Worm (Caenorhabditis elegans) whole organism, L4 larva: ENCODE data around the gene nas-31.
A peak's percentile ranks its signal among the peaks of the same experiment; 100 is the strongest.

Experiments
- D1046.2 ChIP-seq: fragments of 200-800 bp; sonication (Bioruptor generic); IDR thresholded peaks from 2 replicates; pipeline ENCODE4 v1.3.6; 2022; ENCODE audit warnings: missing genetic modification characterization, missing compliant biosample characterization
- F10B5.3 ChIP-seq: sonication (generic microtip); optimal IDR thresholded peaks from 2 replicates; lab custom pipeline; 2016; ENCODE audit warnings: mild to moderate bottlenecking, missing genetic modification characterization, missing compliant biosample characterization
- F26F4.8 ChIP-seq: fragments of 200-800 bp; sonication (Bioruptor generic); conservative IDR thresholded peaks from 2 replicates; pipeline ENCODE4 v1.3.6; 2022; ENCODE audit warnings: missing genetic modification characterization, missing compliant biosample characterization
- R02D3.7 ChIP-seq: fragments of 150-350 bp; sonication (generic microtip); optimal IDR thresholded peaks from 3 replicates; lab custom pipeline; 2014; ENCODE audit warnings: missing biosample characterization, missing genetic modification characterization
- T20F7.1 ChIP-seq: fragments of 200-800 bp; sonication (Bioruptor generic); optimal IDR thresholded peaks from 2 replicates; lab custom pipeline; 2018; ENCODE audit warnings: mild to moderate bottlenecking, missing genetic modification characterization, missing compliant biosample characterization
- T26A8.4 ChIP-seq: fragments of 200-800 bp; sonication (Bioruptor generic); IDR thresholded peaks from 2 replicates; pipeline ENCODE4 v1.3.6; 2022; ENCODE audit warnings: missing genetic modification characterization, missing compliant biosample characterization
- Y105C5A.15 ChIP-seq: fragments of 200-800 bp; sonication (Bioruptor generic); IDR thresholded peaks from 2 replicates; pipeline ENCODE4 v1.3.6; 2022; ENCODE audit warnings: missing genetic modification characterization, missing compliant biosample characterization
- Y48G9A.11 ChIP-seq: fragments of 200-800 bp; sonication (Bioruptor generic); IDR thresholded peaks from 2 replicates; pipeline ENCODE4 v1.3.6; 2022; ENCODE audit warnings: missing genetic modification reagents, missing genetic modification characterization, missing compliant biosample characterization
- Y5F2A.4 ChIP-seq: fragments of 200-800 bp; sonication (Bioruptor generic); optimal IDR thresholded peaks from 2 replicates; lab custom pipeline; 2018; ENCODE audit warnings: mild to moderate bottlenecking, missing genetic modification characterization, missing compliant biosample characterization
- ZK337.2 ChIP-seq: fragments of 200-800 bp; sonication (Bioruptor generic); IDR thresholded peaks from 2 replicates; pipeline ENCODE4 v1.3.6; 2022; ENCODE audit warnings: missing genetic modification reagents, missing genetic modification characterization, missing compliant biosample characterization
- aha-1 ChIP-seq: fragments of 150-350 bp; peaks from one replicate; lab custom pipeline; 2014; ENCODE audit warnings: missing biosample characterization, missing genetic modification characterization
- arid-1 ChIP-seq: fragments of 200-800 bp; sonication (Bioruptor generic); conservative IDR thresholded peaks from 2 replicates; pipeline ENCODE4 v1.3.6; 2022; ENCODE audit warnings: missing genetic modification reagents, missing genetic modification characterization, missing compliant biosample characterization
- attf-4 ChIP-seq: sonication (generic microtip); optimal IDR thresholded peaks from 3 replicates; lab custom pipeline; 2017; ENCODE audit warnings: missing biosample characterization, missing genetic modification characterization
- ceh-20 ChIP-seq: fragments of 200-800 bp; sonication (Bioruptor generic); IDR thresholded peaks from 2 replicates; pipeline ENCODE4 v1.3.6; 2022; ENCODE audit warnings: missing genetic modification reagents, missing genetic modification characterization, missing compliant biosample characterization
- ceh-32 ChIP-seq: sonication (generic microtip); optimal IDR thresholded peaks from 2 replicates; lab custom pipeline; 2016; ENCODE audit warnings: mild to moderate bottlenecking, missing genetic modification characterization, missing compliant biosample characterization; ENCODE audit not compliant: poor library complexity
- ceh-44 ChIP-seq: fragments of 200-800 bp; sonication (Bioruptor generic); IDR thresholded peaks from 2 replicates; pipeline ENCODE4 v1.3.6; 2022; ENCODE audit warnings: missing genetic modification reagents, missing genetic modification characterization, missing compliant biosample characterization
- ceh-62 ChIP-seq: sonication (generic microtip); optimal IDR thresholded peaks from 2 replicates; lab custom pipeline; 2017; ENCODE audit warnings: missing biosample characterization, missing genetic modification characterization
- ceh-82 ChIP-seq: sonication (generic microtip); optimal IDR thresholded peaks from 2 replicates; lab custom pipeline; 2017; ENCODE audit warnings: missing biosample characterization, missing genetic modification characterization
- daf-12 ChIP-seq: fragments of 150-350 bp; optimal IDR thresholded peaks from 2 replicates; lab custom pipeline; 2014; ENCODE audit warnings: missing biosample characterization, missing genetic modification reagents, missing genetic modification characterization
- daf-16 ChIP-seq, 3 experiments: sonication (generic microtip); optimal IDR thresholded peaks; 2 replicates each; lab custom pipeline; 2016 to 2017; ENCODE audit warnings: missing genetic modification characterization in 3 of 3, missing genetic modification reagents in 3 of 3, mild to moderate bottlenecking in 2 of 3, missing compliant biosample characterization in 2 of 3, missing biosample characterization in 1 of 3, moderate library complexity in 1 of 3
- daf-19 ChIP-seq: fragments of 200-800 bp; sonication (Bioruptor generic); conservative IDR thresholded peaks from 2 replicates; pipeline ENCODE4 v1.3.6; 2022; ENCODE audit warnings: missing genetic modification characterization, missing compliant biosample characterization
- daf-8 ChIP-seq: fragments of 200-800 bp; sonication (Bioruptor generic); IDR thresholded peaks from 2 replicates; pipeline ENCODE4 v1.3.6; 2022; ENCODE audit warnings: missing genetic modification characterization, missing compliant biosample characterization
- dmd-8 ChIP-seq: fragments of 200-800 bp; sonication (Bioruptor generic); IDR thresholded peaks from 2 replicates; pipeline ENCODE4 v1.3.6; 2022; ENCODE audit warnings: missing genetic modification characterization, missing compliant biosample characterization
- dmd-9 ChIP-seq: fragments of 200-800 bp; sonication (Bioruptor generic); IDR thresholded peaks from 2 replicates; pipeline ENCODE4 v1.3.6; 2022; ENCODE audit warnings: missing genetic modification reagents, missing genetic modification characterization, missing compliant biosample characterization
- dpl-1 ChIP-seq: fragments of 150-350 bp; optimal IDR thresholded peaks from 2 replicates; lab custom pipeline; 2014; ENCODE audit warnings: missing biosample characterization, missing genetic modification reagents, missing genetic modification characterization
- dve-1 ChIP-seq: sonication (generic microtip); optimal IDR thresholded peaks from 2 replicates; lab custom pipeline; 2017; ENCODE audit warnings: antibody characterized with exemption, mild to moderate bottlenecking, missing genetic modification characterization, missing compliant biosample characterization; ENCODE audit not compliant: insufficient read depth
- fos-1 ChIP-seq: fragments of 150-350 bp; optimal IDR thresholded peaks from 2 replicates; lab custom pipeline; 2014; ENCODE audit warnings: missing biosample characterization, missing genetic modification characterization
- lim-7 ChIP-seq: fragments of 200-800 bp; sonication (Bioruptor generic); IDR thresholded peaks from 2 replicates; pipeline ENCODE4 v1.3.6; 2022; ENCODE audit warnings: missing genetic modification characterization, missing compliant biosample characterization
- lin-1 ChIP-seq: fragments of 200-800 bp; sonication (Bioruptor generic); IDR thresholded peaks from 2 replicates; pipeline ENCODE4 v1.3.6; 2022; ENCODE audit warnings: missing genetic modification reagents, missing genetic modification characterization, missing compliant biosample characterization
- lin-15B ChIP-seq: fragments of 150-350 bp; sonication (generic microtip); optimal IDR thresholded peaks from 3 replicates; lab custom pipeline; 2014; ENCODE audit warnings: missing biosample characterization, missing genetic modification characterization
- lin-38 ChIP-seq: fragments of 200-800 bp; sonication (Bioruptor generic); IDR thresholded peaks from 2 replicates; pipeline ENCODE4 v1.3.6; 2022; ENCODE audit warnings: missing genetic modification reagents, missing genetic modification characterization, missing compliant biosample characterization
- lin-39 ChIP-seq: fragments of 150-350 bp; optimal IDR thresholded peaks from 2 replicates; lab custom pipeline; 2014; ENCODE audit warnings: missing biosample characterization, missing genetic modification reagents, missing genetic modification characterization
- madf-5 ChIP-seq, 2 experiments: fragments of 200-800 bp; sonication (Bioruptor generic); IDR thresholded peaks; 2 replicates each; pipeline ENCODE4 v1.3.6; 2022; ENCODE audit warnings: missing compliant biosample characterization in 2 of 2, missing genetic modification characterization in 2 of 2
- mdl-1 ChIP-seq, 2 experiments: fragments of 150-350 bp in 1 of 2; sonication (generic microtip) in 1 of 2; optimal IDR thresholded peaks; 2 replicates each; lab custom pipeline; 2014 to 2017; ENCODE audit warnings: missing biosample characterization in 2 of 2, missing genetic modification characterization in 2 of 2
- mdt-29 ChIP-seq: fragments of 200-800 bp; sonication (Bioruptor generic); IDR thresholded peaks from 2 replicates; pipeline ENCODE4 v1.3.6; 2022; ENCODE audit warnings: missing genetic modification reagents, missing genetic modification characterization, missing compliant biosample characterization
- mes-2 ChIP-seq: sonication (generic microtip); optimal IDR thresholded peaks from 2 replicates; lab custom pipeline; 2016; ENCODE audit warnings: missing genotype, mild to moderate bottlenecking, missing genetic modification characterization, missing compliant biosample characterization; ENCODE audit not compliant: poor library complexity, severe bottlenecking
- nhr-10 ChIP-seq: fragments of 150-350 bp; optimal IDR thresholded peaks from 2 replicates; lab custom pipeline; 2014; ENCODE audit warnings: missing biosample characterization, missing genetic modification characterization
- nhr-48 ChIP-seq: sonication (generic microtip); optimal IDR thresholded peaks from 2 replicates; lab custom pipeline; 2016; ENCODE audit warnings: mild to moderate bottlenecking, missing genetic modification characterization, missing compliant biosample characterization
- nhr-76 ChIP-seq: fragments of 150-350 bp; optimal IDR thresholded peaks from 2 replicates; lab custom pipeline; 2014; ENCODE audit warnings: missing biosample characterization, missing genetic modification characterization
- sdz-12 ChIP-seq: fragments of 200-800 bp; sonication (Bioruptor generic); optimal IDR thresholded peaks from 2 replicates; lab custom pipeline; 2018; ENCODE audit warnings: mild to moderate bottlenecking, missing genetic modification characterization, missing compliant biosample characterization
- set-16 ChIP-seq: fragments of 200-800 bp; sonication (Bioruptor generic); IDR thresholded peaks from 2 replicates; pipeline ENCODE4 v1.3.6; 2022; ENCODE audit warnings: missing genetic modification reagents, missing genetic modification characterization, missing compliant biosample characterization
- snpc-1.2 ChIP-seq: fragments of 200-800 bp; sonication (Bioruptor generic); IDR thresholded peaks from 2 replicates; pipeline ENCODE4 v1.3.6; 2022; ENCODE audit warnings: missing genetic modification reagents, missing genetic modification characterization, missing compliant biosample characterization
- snpc-4 ChIP-seq: fragments of 150-350 bp; optimal IDR thresholded peaks from 2 replicates; lab custom pipeline; 2014; ENCODE audit warnings: missing biosample characterization, missing genetic modification characterization
- spr-1 ChIP-seq: sonication (generic microtip); optimal IDR thresholded peaks from 2 replicates; lab custom pipeline; 2016; ENCODE audit warnings: mild to moderate bottlenecking, missing genetic modification characterization, missing compliant biosample characterization
- tag-97 ChIP-seq: fragments of 200-800 bp; sonication (Bioruptor generic); IDR thresholded peaks from 2 replicates; pipeline ENCODE4 v1.3.6; 2022; ENCODE audit warnings: missing genetic modification characterization, missing compliant biosample characterization
- unc-130 ChIP-seq: sonication (generic microtip); optimal IDR thresholded peaks from 2 replicates; lab custom pipeline; 2016; ENCODE audit warnings: missing genetic modification reagents, missing genetic modification characterization, missing compliant biosample characterization
- unc-39 ChIP-seq: sonication (generic microtip); optimal IDR thresholded peaks from 2 replicates; lab custom pipeline; 2017; ENCODE audit warnings: missing biosample characterization, missing genetic modification characterization
- unc-62 ChIP-seq, 3 experiments: fragments of 150-350 bp in 1 of 3; sonication (generic microtip); optimal IDR thresholded peaks in 2 of 3; peaks in 1 of 3; 1 replicate in 1 of 3; 2 replicates in 2 of 3; lab custom pipeline; 2014 to 2017; ENCODE audit warnings: missing biosample characterization in 3 of 3, missing genetic modification characterization in 3 of 3, missing genetic modification reagents in 3 of 3, missing genotype in 1 of 3
- zag-1 ChIP-seq: fragments of 150-350 bp; optimal IDR thresholded peaks from 2 replicates; lab custom pipeline; 2014; ENCODE audit warnings: missing biosample characterization, missing genetic modification characterization
- zfp-2 ChIP-seq: sonication (generic microtip); optimal IDR thresholded peaks from 2 replicates; lab custom pipeline; 2016; ENCODE audit warnings: mild to moderate bottlenecking, missing genetic modification characterization, missing compliant biosample characterization
- zfp-3 ChIP-seq: fragments of 200-800 bp; sonication (Bioruptor generic); conservative IDR thresholded peaks from 2 replicates; pipeline ENCODE4 v1.3.6; 2022; ENCODE audit warnings: missing genetic modification reagents, missing genetic modification characterization, missing compliant biosample characterization
- ztf-11 ChIP-seq: fragments of 150-350 bp; optimal IDR thresholded peaks from 2 replicates; lab custom pipeline; 2014; ENCODE audit warnings: missing biosample characterization, missing genetic modification characterization

The nas-31 gene

DNA sequence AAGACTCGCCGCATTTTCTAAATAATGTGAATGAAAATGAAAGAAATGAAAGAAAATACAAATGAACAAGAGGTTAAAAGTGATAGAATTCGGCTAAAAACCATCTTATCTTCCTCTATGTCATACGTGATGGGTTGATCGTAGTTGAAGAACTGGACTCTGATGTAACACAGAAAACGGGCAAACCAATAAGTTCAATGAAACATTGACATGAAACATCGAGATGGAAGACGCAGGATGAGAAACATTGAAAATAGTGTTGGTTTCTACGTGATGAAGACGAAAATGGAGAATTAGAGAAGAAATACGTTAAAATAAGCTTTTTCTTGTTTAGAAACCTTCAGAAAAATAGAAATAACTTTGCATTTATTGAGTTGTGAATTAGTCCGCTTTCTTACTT lies 30.7 kb downstream of the nas-31 start, which contains the start of gene F32D8.12 (continued):
- TF ChIP-seq snpc-4 (tag; lab: Kevin White, UChicago): no peak
- peak; percentile 59 for TF ChIP-seq mes-2 (tag; lab: Kevin White, UChicago)
- TF ChIP-seq ztf-11 (tag; lab: Kevin White, UChicago): no peak
- TF ChIP-seq attf-4: no peak
- no peak for TF ChIP-seq lin-1 (GFP tag; lab: Robert Waterston, UW)
- no peak for TF ChIP-seq sdz-12
- no peak for TF ChIP-seq R02D3.7
- peak; percentile 56 for TF ChIP-seq nhr-10
- TF ChIP-seq zfp-2 (tag; lab: Kevin White, UChicago): no peak
- TF ChIP-seq arid-1 (GFP tag; lab: Robert Waterston, UW): no peak
- TF ChIP-seq zag-1 (tag; lab: Kevin White, UChicago): no peak
- TF ChIP-seq F26F4.8 (GFP tag; lab: Robert Waterston, UW): no peak
- no peak for TF ChIP-seq F10B5.3 (tag; lab: Kevin White, UChicago)
- peak in 1 of 2 experiments; percentile 97 for TF ChIP-seq unc-62 (GFP tag; optimal IDR thresholded peaks at IDR 0.05 in 1 of 2; lab: Kevin White, UChicago)
- no peak for TF ChIP-seq unc-62 (tag; optimal IDR thresholded peaks at IDR 0.05; lab: Kevin White, UChicago)
- no peak for TF ChIP-seq zfp-3 (GFP tag; lab: Robert Waterston, UW)
- no peak for TF ChIP-seq lim-7 (GFP tag; lab: Robert Waterston, UW)
- TF ChIP-seq D1046.2: no peak
- no peak for TF ChIP-seq ceh-32 (tag; lab: Kevin White, UChicago)
- no peak for TF ChIP-seq ceh-44
- TF ChIP-seq spr-1 (tag; lab: Kevin White, UChicago): no peak
- no peak for TF ChIP-seq daf-12 (tag; lab: Kevin White, UChicago)
- peak; percentile 56 for TF ChIP-seq aha-1
- TF ChIP-seq Y105C5A.15: no peak
- no peak for TF ChIP-seq dmd-8
- TF ChIP-seq Y5F2A.4 (GFP tag; lab: Kevin White, UChicago): no peak
- no peak for TF ChIP-seq Y48G9A.11 (GFP tag; lab: Robert Waterston, UW)
- TF ChIP-seq T26A8.4: no peak
- TF ChIP-seq ZK337.2 (GFP tag; lab: Robert Waterston, UW): no peak
- TF ChIP-seq set-16 (GFP tag; lab: Robert Waterston, UW): no peak
- TF ChIP-seq snpc-1.2 (GFP tag; lab: Robert Waterston, UW): no peak
- no peak for TF ChIP-seq lin-39
- no peak for TF ChIP-seq daf-16 (GFP tag; optimal IDR thresholded peaks at IDR 0.05; lab: Kevin White, UChicago)
- peak; percentile 58 for TF ChIP-seq daf-16 (tag; optimal IDR thresholded peaks at IDR 0.05; lab: Kevin White, UChicago)
- peak in 1 of 2 experiments; percentile 42 for TF ChIP-seq mdl-1 (tag; optimal IDR thresholded peaks at IDR 0.05; lab: Kevin White, UChicago)
- no peak for TF ChIP-seq dmd-9
- no peak for TF ChIP-seq fos-1
- no peak for TF ChIP-seq mdt-29 (GFP tag; lab: Robert Waterston, UW)
- no peak for TF ChIP-seq tag-97 (GFP tag; lab: Robert Waterston, UW)
- no peak for TF ChIP-seq dpl-1 (GFP tag; lab: Kevin White, UChicago)
- TF ChIP-seq nhr-76 (tag; lab: Kevin White, UChicago): no peak
- TF ChIP-seq daf-8 (GFP tag; lab: Robert Waterston, UW): no peak
- no peak for TF ChIP-seq madf-5 (GFP tag; IDR thresholded peaks at IDR 0.05; lab: Robert Waterston, UW)
- TF ChIP-seq nhr-48: peak; percentile 6
- TF ChIP-seq lin-15B: no peak
- no peak for TF ChIP-seq ceh-20 (GFP tag; lab: Robert Waterston, UW)
- no peak for TF ChIP-seq ceh-62
- TF ChIP-seq unc-39: no peak
- no peak for TF ChIP-seq unc-130 (GFP tag; lab: Kevin White, UChicago)
- TF ChIP-seq lin-38: peak; percentile 48; the same call in 1 of the 2 replicates
- TF ChIP-seq ceh-82 (tag; lab: Kevin White, UChicago): no peak
- no peak for TF ChIP-seq T20F7.1
- peak; percentile 61 for TF ChIP-seq dve-1 (tag; lab: Kevin White, UChicago)
- no peak for TF ChIP-seq daf-19 (GFP tag; lab: Robert Waterston, UW)
